Worm (Caenorhabditis elegans) whole organism, L3 larva: ENCODE data around the gene srsx-7.

Source experiments
- ama-1 ChIP-seq: fragments of 150-350 bp; optimal IDR thresholded peaks from 2 replicates; lab custom pipeline; 2018
- ceh-16 ChIP-seq: sonication (generic microtip); optimal IDR thresholded peaks from 2 replicates; lab custom pipeline; 2017; ENCODE audit warnings: missing biosample characterization, missing genetic modification characterization
- ceh-28 ChIP-seq: fragments of 150-350 bp; optimal IDR thresholded peaks from 2 replicates; lab custom pipeline; 2014; ENCODE audit warnings: missing biosample characterization, missing genetic modification reagents, missing genetic modification characterization
- ceh-82 ChIP-seq: fragments of 150-350 bp; optimal IDR thresholded peaks from 2 replicates; lab custom pipeline; 2014; ENCODE audit warnings: missing biosample characterization, missing genetic modification characterization
- daf-12 ChIP-seq: fragments of 150-350 bp; optimal IDR thresholded peaks from 2 replicates; lab custom pipeline; 2014; ENCODE audit warnings: missing biosample characterization, missing genetic modification reagents, missing genetic modification characterization
- egl-5 ChIP-seq: fragments of 150-350 bp; optimal IDR thresholded peaks from 2 replicates; lab custom pipeline; 2017; ENCODE audit warnings: missing biosample characterization, missing genetic modification reagents, missing genetic modification characterization, inconsistent platforms
- elt-1 ChIP-seq: fragments of 150-350 bp; optimal IDR thresholded peaks from 2 replicates; lab custom pipeline; 2014; ENCODE audit warnings: missing biosample characterization, missing genetic modification characterization
- elt-2 ChIP-seq: sonication (generic microtip); optimal IDR thresholded peaks from 2 replicates; lab custom pipeline; 2016; ENCODE audit warnings: missing genetic modification reagents, mild to moderate bottlenecking, missing genetic modification characterization, missing compliant biosample characterization
- elt-3 ChIP-seq, 3 experiments: fragments of 150-350 bp in 1 of 3; sonication (generic microtip) in 2 of 3; optimal IDR thresholded peaks; 2 replicates in 2 of 3; 4 replicates in 1 of 3; lab custom pipeline; 2014 to 2017; ENCODE audit warnings: missing biosample characterization in 3 of 3, missing genetic modification characterization in 3 of 3
- fkh-2 ChIP-seq: fragments of 150-350 bp; optimal IDR thresholded peaks from 2 replicates; lab custom pipeline; 2014; ENCODE audit warnings: missing biosample characterization, missing genetic modification reagents, missing genetic modification characterization
- lsy-12 ChIP-seq: sonication (generic microtip); optimal IDR thresholded peaks from 2 replicates; lab custom pipeline; 2016; ENCODE audit warnings: mild to moderate bottlenecking, missing genetic modification characterization, missing compliant biosample characterization
- mml-1 ChIP-seq: fragments of 150-350 bp; sonication (generic microtip); optimal IDR thresholded peaks from 3 replicates; lab custom pipeline; 2014; ENCODE audit warnings: missing biosample characterization, missing genetic modification characterization
- nfya-1 ChIP-seq: sonication (generic microtip); optimal IDR thresholded peaks from 2 replicates; lab custom pipeline; 2017; ENCODE audit warnings: missing genetic modification characterization, mild to moderate bottlenecking, missing compliant biosample characterization, antibody characterized with exemption, moderate library complexity; ENCODE audit not compliant: insufficient read depth
- nhr-76 ChIP-seq: fragments of 150-350 bp; sonication (generic microtip); optimal IDR thresholded peaks from 5 replicates; lab custom pipeline; 2014; ENCODE audit warnings: missing biosample characterization, missing genetic modification characterization
- pqm-1 ChIP-seq: fragments of 150-350 bp; optimal IDR thresholded peaks from 2 replicates; lab custom pipeline; 2017; ENCODE audit warnings: missing biosample characterization, missing genetic modification characterization, inconsistent platforms
- sea-2 ChIP-seq: fragments of 150-350 bp; sonication (generic microtip); optimal IDR thresholded peaks from 4 replicates; lab custom pipeline; 2014; ENCODE audit warnings: missing biosample characterization, missing genetic modification reagents, missing genetic modification characterization
- skn-1 ChIP-seq: fragments of 150-350 bp; optimal IDR thresholded peaks from 2 replicates; lab custom pipeline; 2014; ENCODE audit warnings: missing biosample characterization, missing genetic modification characterization
- unc-39 ChIP-seq: sonication (generic microtip); optimal IDR thresholded peaks from 4 replicates; lab custom pipeline; 2017; ENCODE audit warnings: missing biosample characterization, missing genetic modification characterization
- ztf-11 ChIP-seq: fragments of 150-350 bp; optimal IDR thresholded peaks from 2 replicates; lab custom pipeline; 2014; ENCODE audit warnings: missing biosample characterization, missing genetic modification characterization
- ztf-4 ChIP-seq: fragments of 150-350 bp; optimal IDR thresholded peaks from 2 replicates; lab custom pipeline; 2014; ENCODE audit warnings: missing biosample characterization, missing genetic modification characterization

srsx-7 gene

ce11 chrV:7969107-7969506 is 43.5 kb downstream of the srsx-7 start, which contains the start of gene che-7:
TSS of gene che-7 (minus strand) at chrV:7969207.
- TF ChIP-seq sea-2 (GFP tag; lab: Kevin White, UChicago) (no peak), pqm-1 (tag; lab: Kevin White, UChicago) (no peak), ceh-16 (no peak), unc-39 (tag; lab: Kevin White, UChicago) (no peak), ceh-28 (tag; lab: Kevin White, UChicago) (peak; percentile 13), ztf-4 (tag; lab: Kevin White, UChicago) (no peak), elt-3 (tag; optimal IDR thresholded peaks at IDR 0.05; lab: Kevin White, UChicago) (no peak), fkh-2 (tag; lab: Kevin White, UChicago) (no peak)

- TF ChIP-seq lsy-12 (no peak), sea-2 (GFP tag; lab: Kevin White, UChicago) (no peak), ztf-4 (tag; lab: Kevin White, UChicago) (no peak), ceh-82 (tag; lab: Kevin White, UChicago) (no peak), ama-1 (lab: Kevin White, UChicago) (no peak), ztf-11 (tag; lab: Kevin White, UChicago) (no peak), daf-12 (tag; lab: Kevin White, UChicago) (no peak), elt-1 (tag; lab: Kevin White, UChicago) (no peak)
Measured at ce11 chrV:7970519-7970918, 44.9 kb downstream of the srsx-7 start.

ce11 chrV:7971376-7971775 is 45.8 kb downstream of the srsx-7 start:
- TF ChIP-seq nfya-1 (tag; lab: Kevin White, UChicago) (no peak), mml-1 (tag; lab: Kevin White, UChicago) (no peak), nhr-76 (tag; lab: Kevin White, UChicago) (no peak), elt-1 (tag; lab: Kevin White, UChicago) (no peak), egl-5 (tag; lab: Kevin White, UChicago) (no peak), fkh-2 (tag; lab: Kevin White, UChicago) (no peak), elt-2 (tag; lab: Kevin White, UChicago) (no peak), skn-1 (tag; lab: Kevin White, UChicago) (no peak)
